Worm (Caenorhabditis elegans): Measurements from ENCODE around the gene clc-21.
"Not testable (repeated sequence)": the region's sequence is repeated elsewhere in the genome, so short reads cannot be mapped to it uniquely, and the experiment has no call there.

The clc-21 gene

ce11 chrV:17409955-17410354, 7.0 kb upstream of the clc-21 start, which contains the start of gene srh-132:
Gene srh-132, plus strand, starts transcription at chrV:17410255.
- TF ChIP-seq tbx-2, daf-12, elt-1 (tag; optimal IDR thresholded peaks at IDR 0.05): not testable (repeated sequence)

- TF ChIP-seq ZK546.5 (tag; optimal IDR thresholded peaks at IDR 0.05) (no peak), fkh-10 (GFP tag; optimal IDR thresholded peaks at IDR 0.05) (no peak), ceh-16 (tag; optimal IDR thresholded peaks at IDR 0.05) (no peak), hmg-11 (tag; optimal IDR thresholded peaks at IDR 0.05) (no peak), nhr-11 (tag; optimal IDR thresholded peaks at IDR 0.05) (no peak), nhr-67 (tag; optimal IDR thresholded peaks at IDR 0.05) (no peak), zag-1 (tag; optimal IDR thresholded peaks at IDR 0.05) (no peak), daf-12 (tag; optimal IDR thresholded peaks at IDR 0.05) (no peak), fkh-2 (tag; optimal IDR thresholded peaks at IDR 0.05) (no peak), ceh-9 (tag; optimal IDR thresholded peaks at IDR 0.05) (no peak), nfya-1 (tag; optimal IDR thresholded peaks at IDR 0.05; ENCODE audit: insufficient read depth) (no peak)
These were observed 2.0 kb upstream of the clc-21 start, which contains the start of gene T27C5.12 for ce11 chrV:17414951-17415350. Gene T27C5.12, plus strand, starts transcription at chrV:17415251.

ce11 chrV:17429262-17429661, 12.3 kb downstream of the clc-21 start:
- no peak for TF ChIP-seq mdl-1 (tag; optimal IDR thresholded peaks at IDR 0.05)
- no peak for TF ChIP-seq nhr-11 (tag; optimal IDR thresholded peaks at IDR 0.05)
- no peak for TF ChIP-seq nhr-25 (tag; optimal IDR thresholded peaks at IDR 0.05)
- no peak for TF ChIP-seq ceh-16 (tag; optimal IDR thresholded peaks at IDR 0.05)
- TF ChIP-seq lsy-12 (tag; optimal IDR thresholded peaks at IDR 0.05) = no peak
- no peak for TF ChIP-seq zag-1 (tag; optimal IDR thresholded peaks at IDR 0.05)
- TF ChIP-seq lin-15B (tag; optimal IDR thresholded peaks at IDR 0.05) = no peak
- TF ChIP-seq ceh-9 (tag; optimal IDR thresholded peaks at IDR 0.05) = no peak
- TF ChIP-seq jun-1 (tag; optimal IDR thresholded peaks at IDR 0.05) = no peak
- no peak for TF ChIP-seq hmg-11 (tag; optimal IDR thresholded peaks at IDR 0.05)
- no peak for TF ChIP-seq ama-1 (optimal IDR thresholded peaks at IDR 0.05)
- no peak for TF ChIP-seq mml-1 (tag; optimal IDR thresholded peaks at IDR 0.05)
- no peak for TF ChIP-seq daf-12 (tag; optimal IDR thresholded peaks at IDR 0.05)
- TF ChIP-seq ztf-11 (tag; optimal IDR thresholded peaks at IDR 0.05) = no peak

- TF ChIP-seq pha-4 (tag; optimal IDR thresholded peaks at IDR 0.05) (no peak), egl-27 (tag; optimal IDR thresholded peaks at IDR 0.05) (no peak), elt-3 (tag; optimal IDR thresholded peaks at IDR 0.05) (no peak), ztf-4 (tag; optimal IDR thresholded peaks at IDR 0.05) (no peak), sea-2 (GFP tag; optimal IDR thresholded peaks at IDR 0.05) (no peak), aly-2 (tag; optimal IDR thresholded peaks at IDR 0.05) (no peak), R02D3.7 (tag; optimal IDR thresholded peaks at IDR 0.05) (no peak), tbx-2 (tag; optimal IDR thresholded peaks at IDR 0.05) (no peak), mdl-1 (tag; optimal IDR thresholded peaks at IDR 0.05) (no peak), skn-1 (tag; optimal IDR thresholded peaks at IDR 0.05) (no peak), nhr-237 (tag; optimal IDR thresholded peaks at IDR 0.05) (no peak), nhr-76 (tag; optimal IDR thresholded peaks at IDR 0.05) (no peak)
These were observed 13.1 kb downstream of the clc-21 start, which contains the start of gene T27C5.10 for ce11 chrV:17430066-17430465. Gene T27C5.10, minus strand, starts transcription at chrV:17430166.

ce11 chrV:17430903-17431302, 14.0 kb downstream of the clc-21 start, which contains the start of gene srbc-27:
Gene srbc-27, plus strand, starts transcription at chrV:17431203.
- TF ChIP-seq fkh-10 (GFP tag; optimal IDR thresholded peaks at IDR 0.05) = no peak
- no peak for TF ChIP-seq daf-12 (tag; optimal IDR thresholded peaks at IDR 0.05)
- no peak for TF ChIP-seq aly-2 (tag; optimal IDR thresholded peaks at IDR 0.05)
- TF ChIP-seq ztf-11 (tag; optimal IDR thresholded peaks at IDR 0.05) = no peak
- no peak for TF ChIP-seq ztf-4 (tag; optimal IDR thresholded peaks at IDR 0.05)
- no peak for TF ChIP-seq nhr-43 (tag; optimal IDR thresholded peaks at IDR 0.05; ENCODE audit: poor library complexity, severe bottlenecking)
- TF ChIP-seq nhr-23 (tag; optimal IDR thresholded peaks at IDR 0.05) = no peak
- TF ChIP-seq skn-1 (tag; optimal IDR thresholded peaks at IDR 0.05) = no peak

- TF ChIP-seq unc-62 (GFP tag; optimal IDR thresholded peaks at IDR 0.05) (no peak), ceh-9 (tag; optimal IDR thresholded peaks at IDR 0.05) (no peak), fos-1 (tag; optimal IDR thresholded peaks at IDR 0.05) (no peak), lsy-12 (tag; optimal IDR thresholded peaks at IDR 0.05) (no peak)
These were observed 19.6 kb downstream of the clc-21 start, which contains the start of gene F20E11.18 for ce11 chrV:17436492-17436891. Gene F20E11.18, minus strand, starts transcription at chrV:17436592.

All from whole organism, L3 larva.